Worm (Caenorhabditis elegans) whole organism, L2 larva: ENCODE results near the gene plp-1.

Source experiments
- nhr-6 ChIP-seq: fragments of 150-350 bp; optimal IDR thresholded peaks from 2 replicates; lab custom pipeline; 2014; ENCODE audit warnings: missing biosample characterization, missing genetic modification characterization
- zag-1 ChIP-seq: fragments of 150-350 bp; optimal IDR thresholded peaks from 2 replicates; lab custom pipeline; 2014; ENCODE audit warnings: missing biosample characterization, missing genetic modification characterization

DNA sequence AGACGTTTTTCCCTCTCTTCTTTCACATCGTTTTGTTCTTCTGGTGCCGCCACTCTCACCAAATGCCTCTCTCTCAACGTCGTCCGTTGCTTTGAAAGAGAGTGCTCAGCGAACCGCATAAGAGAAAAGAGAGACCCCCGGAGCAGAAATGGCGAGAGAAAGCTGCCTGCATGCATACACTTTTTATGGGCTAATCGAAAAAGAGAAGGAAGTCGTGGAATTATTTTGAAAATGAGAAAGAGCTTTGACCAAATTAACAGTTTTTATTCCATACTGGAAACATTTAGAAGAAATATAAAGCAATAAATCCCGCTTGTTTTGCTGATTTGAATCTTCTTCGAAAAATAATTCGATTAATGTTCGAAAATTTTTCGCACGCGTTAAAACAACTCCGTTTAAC, 12.7 kb upstream of the plp-1 start:
- peak; percentile 17 for TF ChIP-seq zag-1 (tag; lab: Kevin White, UChicago)
- TF ChIP-seq nhr-6 (tag; lab: Kevin White, UChicago): no peak
